Worm (Caenorhabditis elegans) whole organism, midembryonic: ENCODE results near the gene C08B6.8.

Experiments
- T22C8.4 ChIP-seq: fragments of 200-800 bp; sonication (Bioruptor generic); IDR thresholded peaks from 2 replicates; pipeline ENCODE4 v1.3.6; 2022; ENCODE audit warnings: missing genetic modification characterization, missing compliant biosample characterization
- cog-1 ChIP-seq: sonication (generic microtip); optimal IDR thresholded peaks from 2 replicates; lab custom pipeline; 2016; ENCODE audit warnings: missing genetic modification characterization, missing compliant biosample characterization
- flt-1 ChIP-seq: fragments of 200-800 bp; sonication (Bioruptor generic); IDR thresholded peaks from 2 replicates; pipeline ENCODE4 v1.3.6; 2022; ENCODE audit warnings: missing genetic modification characterization, missing compliant biosample characterization
- klf-2 ChIP-seq: fragments of 200-800 bp; sonication (Bioruptor generic); conservative IDR thresholded peaks from 2 replicates; pipeline ENCODE4 v1.3.6; 2022; ENCODE audit warnings: missing genetic modification reagents, missing genetic modification characterization, missing compliant biosample characterization
- med-1 ChIP-seq: sonication (generic microtip); optimal IDR thresholded peaks from 2 replicates; lab custom pipeline; 2017; ENCODE audit warnings: missing genetic modification characterization, mild to moderate bottlenecking, missing compliant biosample characterization, antibody characterized with exemption, missing genetic modification reagents; ENCODE audit not compliant: insufficient read depth
- ref-1 ChIP-seq: fragments of 200-800 bp; sonication (Bioruptor generic); conservative IDR thresholded peaks from 2 replicates; pipeline ENCODE4 v1.3.6; 2022; ENCODE audit warnings: missing genetic modification reagents, missing genetic modification characterization, missing compliant biosample characterization
- tab-1 ChIP-seq: fragments of 200-800 bp; sonication (Bioruptor generic); IDR thresholded peaks from 2 replicates; pipeline ENCODE4 v1.3.6; 2022; ENCODE audit warnings: missing genetic modification characterization, missing compliant biosample characterization
- ztf-23 ChIP-seq: fragments of 200-800 bp; sonication (Bioruptor generic); IDR thresholded peaks from 2 replicates; pipeline ENCODE4 v1.3.6; 2022; ENCODE audit warnings: missing genetic modification reagents, missing genetic modification characterization, missing compliant biosample characterization
- ztf-29 ChIP-seq: fragments of 200-800 bp; sonication (Bioruptor generic); IDR thresholded peaks from 2 replicates; pipeline ENCODE4 v1.3.6; 2022; ENCODE audit warnings: missing genetic modification reagents, missing genetic modification characterization, missing compliant biosample characterization

ce11 chrV:10160954-10161353, 26.5 kb downstream of the C08B6.8 start, which contains the start of gene C51E3.10:
- no peak for TF ChIP-seq flt-1
- TF ChIP-seq ztf-23 (GFP tag; lab: Robert Waterston, UW) = no peak
- TF ChIP-seq ref-1 (GFP tag; lab: Robert Waterston, UW) = no peak
- no peak for TF ChIP-seq klf-2 (GFP tag; lab: Robert Waterston, UW)
- TF ChIP-seq T22C8.4 (GFP tag; lab: Robert Waterston, UW) = no peak
- no peak for TF ChIP-seq tab-1 (GFP tag; lab: Robert Waterston, UW)
- no peak for TF ChIP-seq ztf-29
- no peak for TF ChIP-seq med-1
- TF ChIP-seq cog-1 (tag; lab: Kevin White, UChicago) = no peak
